Fruit fly (Drosophila melanogaster) whole organism, embryonic: ENCODE results near the gene CG4270.

Experiments
- Ada2b ChIP-seq: fragments of 200-800 bp; sonication (Bioruptor generic); IDR thresholded peaks from 2 replicates; pipeline ENCODE4 v1.3.6; 2022; ENCODE audit warnings: missing biosample characterization, missing genetic modification characterization
- CG10267 ChIP-seq: fragments of 200-800 bp; sonication (Bioruptor generic); optimal IDR thresholded peaks from 2 replicates; lab custom pipeline; 2018; ENCODE audit warnings: missing biosample characterization, mild to moderate bottlenecking, missing genetic modification characterization, moderate library complexity
- CG10274 ChIP-seq: fragments of 200-800 bp; sonication (Bioruptor generic); optimal IDR thresholded peaks from 3 replicates; lab custom pipeline; 2017; ENCODE audit warnings: missing biosample characterization, mild to moderate bottlenecking, missing genetic modification characterization
- CG11093 ChIP-seq: fragments of 200-800 bp; sonication (Bioruptor generic); IDR thresholded peaks from 3 replicates; pipeline ENCODE4 v1.3.6; 2022; ENCODE audit warnings: missing biosample characterization, missing genetic modification characterization
- CG13123 ChIP-seq: fragments of 200-800 bp; sonication (Bioruptor generic); optimal IDR thresholded peaks from 2 replicates; lab custom pipeline; 2016; ENCODE audit warnings: missing biosample characterization, missing genetic modification characterization
- CG15073 ChIP-seq: fragments of 200-800 bp; sonication (Bioruptor generic); optimal IDR thresholded peaks from 2 replicates; lab custom pipeline; 2016; ENCODE audit warnings: missing biosample characterization, missing genetic modification characterization
- CG15514 ChIP-seq: fragments of 200-800 bp; sonication (Bioruptor generic); optimal IDR thresholded peaks from 3 replicates; lab custom pipeline; 2017; ENCODE audit warnings: missing biosample characterization, missing genetic modification characterization, mild to moderate bottlenecking, moderate library complexity, missing genetic modification reagents
- CG15696 ChIP-seq: fragments of 200-800 bp; sonication (Bioruptor generic); optimal IDR thresholded peaks from 2 replicates; lab custom pipeline; 2019; ENCODE audit warnings: missing biosample characterization, mild to moderate bottlenecking, missing genetic modification characterization, moderate library complexity
- CG17912 ChIP-seq: fragments of 200-800 bp; sonication (Bioruptor generic); optimal IDR thresholded peaks from 2 replicates; lab custom pipeline; 2018; ENCODE audit warnings: missing biosample characterization, mild to moderate bottlenecking, missing genetic modification characterization
- CG18764 ChIP-seq: fragments of 200-800 bp; sonication (Bioruptor generic); optimal IDR thresholded peaks from 3 replicates; lab custom pipeline; 2016; ENCODE audit warnings: missing biosample characterization, missing genetic modification characterization
- CG2889 ChIP-seq: fragments of 200-800 bp; sonication (Bioruptor generic); IDR thresholded peaks from 3 replicates; pipeline ENCODE4 v1.3.6; 2022; ENCODE audit warnings: missing biosample characterization, missing genetic modification characterization
- CG3065 ChIP-seq: fragments of 200-800 bp; sonication (Bioruptor generic); optimal IDR thresholded peaks from 2 replicates; lab custom pipeline; 2016; ENCODE audit warnings: missing biosample characterization, missing genetic modification characterization
- CG31388 ChIP-seq: fragments of 200-800 bp; sonication (Bioruptor generic); optimal IDR thresholded peaks from 2 replicates; lab custom pipeline; 2016; ENCODE audit warnings: missing biosample characterization, missing genetic modification characterization
- CG3163 ChIP-seq: fragments of 200-800 bp; sonication (Bioruptor generic); optimal IDR thresholded peaks from 3 replicates; lab custom pipeline; 2016; ENCODE audit warnings: missing biosample characterization, missing genetic modification characterization
- CG4424 ChIP-seq: fragments of 200-800 bp; sonication (Bioruptor generic); optimal IDR thresholded peaks from 3 replicates; lab custom pipeline; 2016; ENCODE audit warnings: missing biosample characterization, missing genetic modification characterization
- CG6272 ChIP-seq: fragments of 200-800 bp; sonication (Bioruptor generic); IDR thresholded peaks from 2 replicates; pipeline ENCODE4 v1.3.6; 2022; ENCODE audit warnings: missing biosample characterization, missing genetic modification characterization
- CG6791 ChIP-seq: fragments of 200-800 bp; sonication (Bioruptor generic); IDR thresholded peaks from 3 replicates; pipeline ENCODE4 v1.3.6; 2022; ENCODE audit warnings: missing biosample characterization, missing genetic modification characterization; ENCODE audit not compliant: partially characterized antibody
- CG6813 ChIP-seq: fragments of 200-800 bp; sonication (Bioruptor generic); optimal IDR thresholded peaks from 2 replicates; lab custom pipeline; 2017; ENCODE audit warnings: missing biosample characterization, missing genetic modification characterization, mild to moderate bottlenecking, moderate library complexity, missing genetic modification reagents
- CG7271 ChIP-seq: fragments of 200-800 bp; sonication (Bioruptor generic); optimal IDR thresholded peaks from 2 replicates; lab custom pipeline; 2018; ENCODE audit warnings: missing biosample characterization, mild to moderate bottlenecking, missing genetic modification characterization, moderate library complexity
- CG7839 ChIP-seq: fragments of 200-800 bp; sonication (Bioruptor generic); optimal IDR thresholded peaks from 3 replicates; lab custom pipeline; 2018; ENCODE audit warnings: missing biosample characterization, mild to moderate bottlenecking, missing genetic modification characterization, moderate library complexity
- CG8089 ChIP-seq: fragments of 200-800 bp; sonication (Bioruptor generic); optimal IDR thresholded peaks from 3 replicates; lab custom pipeline; 2016; ENCODE audit warnings: missing biosample characterization, missing genetic modification characterization
- GATAe ChIP-seq: fragments of 200-800 bp; sonication (Bioruptor generic); conservative IDR thresholded peaks from 2 replicates; pipeline ENCODE4 v1.3.6; 2022; ENCODE audit warnings: missing biosample characterization, missing genetic modification characterization
- Gsc ChIP-seq: fragments of 200-800 bp; sonication (Bioruptor generic); IDR thresholded peaks from 2 replicates; pipeline ENCODE4 v1.3.6; 2022; ENCODE audit warnings: missing biosample characterization, missing genetic modification characterization
- H15 ChIP-seq: fragments of 200-800 bp; sonication (Bioruptor generic); IDR thresholded peaks from 3 replicates; pipeline ENCODE4 v1.3.6; 2022; ENCODE audit warnings: missing biosample characterization, missing genetic modification characterization
- HLH4C ChIP-seq: fragments of 200-800 bp; sonication (Bioruptor generic); IDR thresholded peaks from 3 replicates; pipeline ENCODE4 v1.3.6; 2022; ENCODE audit warnings: missing biosample characterization, missing genetic modification characterization; ENCODE audit not compliant: partially characterized antibody
- Hr78 ChIP-seq, 2 experiments: fragments of 200-800 bp in 1 of 2; fragments of >200 bp in 1 of 2; sonication (Bioruptor generic) in 1 of 2; optimal IDR thresholded peaks; 2 replicates each; lab custom pipeline; 2017 to 2019; ENCODE audit warnings: missing biosample characterization in 2 of 2, missing genetic modification characterization in 2 of 2, mild to moderate bottlenecking in 1 of 2, moderate library complexity in 1 of 2
- MESR4 ChIP-seq: fragments of 200-800 bp; sonication (Bioruptor generic); optimal IDR thresholded peaks from 2 replicates; lab custom pipeline; 2018; ENCODE audit warnings: missing biosample characterization, mild to moderate bottlenecking, missing genetic modification characterization, moderate library complexity
- Med ChIP-seq: fragments of 200-800 bp; sonication (Bioruptor generic); peaks from one replicate; lab custom pipeline; 2016; ENCODE audit warnings: missing biosample characterization, missing genetic modification characterization, mild to moderate bottlenecking, inconsistent platforms, moderate library complexity
- NK7.1 ChIP-seq: fragments of 200-800 bp; sonication (Bioruptor generic); optimal IDR thresholded peaks from 3 replicates; lab custom pipeline; 2016; ENCODE audit warnings: missing biosample characterization, missing genetic modification characterization
- Nf-YA ChIP-seq: fragments of 200-800 bp; sonication (Bioruptor generic); IDR thresholded peaks from 2 replicates; pipeline ENCODE4 v1.3.6; 2022; ENCODE audit warnings: missing biosample characterization, missing genetic modification characterization
- Six4 ChIP-seq: fragments of 200-800 bp; sonication (Bioruptor generic); optimal IDR thresholded peaks from 2 replicates; lab custom pipeline; 2016; ENCODE audit warnings: missing biosample characterization, missing genetic modification characterization
- ara ChIP-seq: fragments of 200-800 bp; sonication (Bioruptor generic); IDR thresholded peaks from 2 replicates; pipeline ENCODE4 v1.3.6; 2022; ENCODE audit warnings: missing biosample characterization, missing genetic modification characterization
- bigmax ChIP-seq: fragments of 200-800 bp; sonication (Bioruptor generic); optimal IDR thresholded peaks from 2 replicates; lab custom pipeline; 2018; ENCODE audit warnings: missing biosample characterization, mild to moderate bottlenecking, missing genetic modification characterization
- chinmo ChIP-seq: fragments of 200-800 bp; sonication (Bioruptor generic); IDR thresholded peaks from 4 replicates; pipeline ENCODE4 v1.3.6; 2022; ENCODE audit warnings: missing biosample characterization, missing genetic modification characterization; ENCODE audit not compliant: partially characterized antibody
- ci ChIP-seq: fragments of 200-800 bp; sonication (Bioruptor generic); IDR thresholded peaks from 3 replicates; pipeline ENCODE4 v1.3.6; 2022; ENCODE audit warnings: missing biosample characterization, missing genetic modification characterization
- crol ChIP-seq: fragments of 200-800 bp; sonication (Bioruptor generic); IDR thresholded peaks from 2 replicates; pipeline ENCODE4 v1.3.6; 2022; ENCODE audit warnings: missing biosample characterization, missing genetic modification characterization
- cwo ChIP-seq: fragments of 200-800 bp; sonication (Bioruptor generic); optimal IDR thresholded peaks from 3 replicates; lab custom pipeline; 2017; ENCODE audit warnings: missing biosample characterization, missing genetic modification characterization, mild to moderate bottlenecking, moderate library complexity, missing genetic modification reagents
- gcm2 ChIP-seq: fragments of 200-800 bp; sonication (Bioruptor generic); optimal IDR thresholded peaks from 2 replicates; lab custom pipeline; 2016; ENCODE audit warnings: missing biosample characterization, missing genetic modification characterization
- gfzf ChIP-seq: fragments of 200-800 bp; sonication (Bioruptor generic); optimal IDR thresholded peaks from 2 replicates; lab custom pipeline; 2016; ENCODE audit warnings: missing biosample characterization, mild to moderate bottlenecking, missing genetic modification characterization, moderate library complexity
- mirr ChIP-seq: fragments of 200-800 bp; sonication (Bioruptor generic); optimal IDR thresholded peaks from 3 replicates; lab custom pipeline; 2018; ENCODE audit warnings: missing biosample characterization, mild to moderate bottlenecking, missing genetic modification characterization
- p53 ChIP-seq: fragments of 200-800 bp; sonication (Bioruptor generic); optimal IDR thresholded peaks from 2 replicates; lab custom pipeline; 2016; ENCODE audit warnings: missing biosample characterization, missing genetic modification characterization
- pho ChIP-seq: fragments of 200-800 bp; sonication (Bioruptor generic); optimal IDR thresholded peaks from 2 replicates; lab custom pipeline; 2016; ENCODE audit warnings: missing biosample characterization, missing genetic modification characterization
- sna ChIP-seq: fragments of 200-800 bp; sonication (Bioruptor generic); IDR thresholded peaks from 2 replicates; pipeline ENCODE4 v1.3.6; 2022; ENCODE audit warnings: missing biosample characterization, missing genetic modification characterization; ENCODE audit not compliant: partially characterized antibody
- sqz ChIP-seq: fragments of 200-800 bp; sonication (Bioruptor generic); optimal IDR thresholded peaks from 3 replicates; lab custom pipeline; 2018; ENCODE audit warnings: missing biosample characterization, mild to moderate bottlenecking, missing genetic modification characterization
- ssp ChIP-seq: fragments of 200-800 bp; sonication (Bioruptor generic); IDR thresholded peaks from 2 replicates; pipeline ENCODE4 v1.3.6; 2022; ENCODE audit warnings: missing biosample characterization, missing genetic modification characterization
- sug ChIP-seq: fragments of 200-800 bp; optimal IDR thresholded peaks from 2 replicates; lab custom pipeline; 2019; ENCODE audit warnings: missing biosample characterization, mild to moderate bottlenecking, missing genetic modification characterization, moderate library complexity
- trem ChIP-seq: fragments of 200-800 bp; optimal IDR thresholded peaks from 3 replicates; lab custom pipeline; 2019; ENCODE audit warnings: missing biosample characterization, mild to moderate bottlenecking, missing genetic modification characterization, moderate library complexity
- twi ChIP-seq: fragments of 200-800 bp; optimal IDR thresholded peaks from 2 replicates; lab custom pipeline; 2019; ENCODE audit warnings: missing biosample characterization, mild to moderate bottlenecking, missing genetic modification characterization, moderate library complexity

The CG4270 gene

DNA sequence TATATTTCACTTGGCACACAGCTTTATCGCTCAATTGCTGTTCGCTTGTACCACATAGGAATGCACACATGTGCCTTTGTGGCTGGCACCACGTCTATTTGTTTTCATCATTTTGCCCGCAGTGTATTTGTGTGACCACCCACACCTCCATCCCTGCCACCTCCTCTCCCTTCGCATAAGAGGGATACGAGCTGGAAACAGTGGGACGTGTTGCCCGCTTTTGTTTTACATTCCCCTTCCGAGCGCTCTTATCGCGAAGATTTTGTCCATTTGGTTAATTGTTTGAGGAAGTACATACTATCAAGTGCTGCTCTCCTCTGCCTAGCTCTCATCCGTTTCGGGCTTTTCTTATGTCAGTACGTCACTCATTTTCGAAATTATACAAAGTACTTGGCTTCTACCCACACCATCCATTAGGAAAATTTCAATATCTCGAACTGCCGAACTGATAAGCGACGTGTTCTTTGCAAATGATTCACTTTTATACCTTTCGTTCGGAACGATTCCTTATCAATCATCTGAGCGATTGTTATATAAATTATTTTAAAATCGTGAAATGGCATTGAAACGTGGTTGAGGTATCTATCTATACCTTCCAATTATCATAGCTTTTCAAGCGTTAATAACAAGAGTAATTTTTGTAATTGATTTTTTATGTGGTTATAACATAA is 34.9 kb upstream of the CG4270 start (continued):
- TF ChIP-seq Six4 (GFP tag; lab: Kevin White, UChicago) (no peak), CG15696 (tag; lab: Kevin White, UChicago) (no peak), ara (GFP tag; lab: Robert Waterston, UW) (peak; percentile 18; the same call in 1 of the 2 replicates), HLH4C (GFP tag; lab: Robert Waterston, UW) (0 out of 3 replicates have a peak, but pooled peaks have one; percentile 16), crol (GFP tag; lab: Robert Waterston, UW) (peak; percentile 87), Med (GFP tag; lab: Kevin White, UChicago) (peak; percentile 74), CG18764 (GFP tag; lab: Kevin White, UChicago) (no peak), CG10274 (GFP tag; lab: Kevin White, UChicago) (no peak), Gsc (GFP tag; lab: Robert Waterston, UW) (no peak), CG6813 (GFP tag; lab: Kevin White, UChicago) (no peak), GATAe (GFP tag; lab: Robert Waterston, UW) (no peak; the same call in 1 of the 2 replicates), sug (tag; lab: Kevin White, UChicago) (peak; percentile 13)

DNA sequence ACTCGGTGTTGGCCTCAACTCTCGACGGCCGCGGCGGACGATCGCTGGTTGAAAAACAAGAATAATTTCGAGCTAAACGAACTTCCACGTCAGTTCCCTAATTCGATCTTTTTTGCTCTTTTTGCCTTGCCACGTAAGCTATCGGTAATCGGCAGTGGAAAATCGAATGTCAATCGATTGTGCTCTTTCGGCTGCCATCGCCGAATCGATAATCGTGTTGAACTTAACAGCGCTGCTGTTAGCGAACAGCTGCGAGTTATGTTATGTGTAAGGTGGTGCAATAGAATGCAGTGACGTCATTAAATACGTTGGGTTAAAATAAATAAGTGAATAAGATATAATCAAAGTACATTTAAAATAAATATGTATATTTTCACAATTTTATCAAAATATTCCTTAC is 26.5 kb upstream of the CG4270 start, which contains the start of gene Sec24CD:
Gene Sec24CD (minus strand): TSS at position 123 of the 400 bp plus-strand sequence.
- TF ChIP-seq NK7.1 (GFP tag; lab: Kevin White, UChicago) (no peak), CG7839 (tag; lab: Kevin White, UChicago) (no peak), CG13123 (GFP tag; lab: Kevin White, UChicago) (no peak), cwo (GFP tag; lab: Kevin White, UChicago) (no peak), mirr (GFP tag; lab: Kevin White, UChicago) (no peak), gfzf (GFP tag; lab: Kevin White, UChicago) (peak; percentile 4), bigmax (GFP tag; lab: Kevin White, UChicago) (no peak), CG6272 (no peak), CG4424 (GFP tag; lab: Kevin White, UChicago) (no peak), CG7271 (tag; lab: Kevin White, UChicago) (no peak), CG31388 (no peak), trem (tag; lab: Kevin White, UChicago) (peak; percentile 80), MESR4 (GFP tag; lab: Kevin White, UChicago) (peak; percentile 84), H15 (GFP tag; lab: Robert Waterston, UW) (no peak), CG11093 (GFP tag; lab: Robert Waterston, UW) (no peak), sna (GFP tag; lab: Robert Waterston, UW) (peak; percentile 96), ssp (GFP tag; lab: Robert Waterston, UW) (no peak), Hr78 (GFP tag; optimal IDR thresholded peaks at IDR 0.05; lab: Kevin White, UChicago) (no peak), CG3065 (GFP tag; lab: Kevin White, UChicago) (no peak), Ada2b (no peak), Nf-YA (GFP tag; lab: Robert Waterston, UW) (no peak), CG17912 (GFP tag; lab: Kevin White, UChicago) (peak; percentile 39), gcm2 (no peak), CG15514 (GFP tag; lab: Kevin White, UChicago) (peak; percentile 74), CG6791 (GFP tag; lab: Robert Waterston, UW) (peak; percentile 96), CG3163 (GFP tag; lab: Kevin White, UChicago) (no peak), ci (GFP tag; lab: Robert Waterston, UW) (peak; percentile 60; the same call in 1 of the 3 replicates), chinmo (GFP tag; lab: Robert Waterston, UW) (peak; percentile 97), CG15073 (GFP tag; lab: Kevin White, UChicago) (no peak), CG10267 (tag; lab: Kevin White, UChicago) (peak; percentile 68), CG2889 (GFP tag; lab: Robert Waterston, UW) (no peak), sqz (GFP tag; lab: Kevin White, UChicago) (no peak), CG8089 (GFP tag; lab: Kevin White, UChicago) (no peak), p53 (GFP tag; lab: Kevin White, UChicago) (no peak), pho (no peak), twi (tag; lab: Kevin White, UChicago) (no peak)
